Worm (Caenorhabditis elegans) whole organism, young adult: ENCODE data around the gene txt-5.

Source experiments
- aptf-2 ChIP-seq: fragments of 200-800 bp; sonication (Bioruptor generic); conservative IDR thresholded peaks from 2 replicates; pipeline ENCODE4 v1.3.6; 2022; ENCODE audit warnings: missing genetic modification reagents, missing genetic modification characterization, missing compliant biosample characterization
- ceh-58 ChIP-seq: fragments of 200-800 bp; sonication (Bioruptor generic); IDR thresholded peaks from 2 replicates; pipeline ENCODE4 v1.3.6; 2022; ENCODE audit warnings: missing genetic modification characterization, missing compliant biosample characterization
- dpl-1 ChIP-seq: fragments of 150-350 bp; optimal IDR thresholded peaks from 2 replicates; lab custom pipeline; 2014; ENCODE audit warnings: missing biosample characterization, missing genetic modification reagents, missing genetic modification characterization
- lin-35 ChIP-seq, 3 experiments: fragments of 150-350 bp in 2 of 3; sonication (generic microtip) in 1 of 3; optimal IDR thresholded peaks; 2 replicates each; lab custom pipeline; 2014 to 2018; ENCODE audit warnings: missing biosample characterization in 3 of 3, missing genetic modification characterization in 3 of 3, missing genetic modification reagents in 3 of 3
- snpc-4 ChIP-seq, 5 experiments: fragments of 150-350 bp in 1 of 5; sonication (generic microtip) in 4 of 5; optimal IDR thresholded peaks; 2 replicates each; lab custom pipeline; 2014 to 2018; ENCODE audit warnings: missing genetic modification characterization in 5 of 5, missing biosample characterization in 3 of 5, antibody characterized with exemption in 2 of 5, mild to moderate bottlenecking in 2 of 5, missing compliant biosample characterization in 2 of 5, missing genotype in 2 of 5, moderate library complexity in 2 of 5, missing genetic modification reagents in 1 of 5
- unc-130 ChIP-seq: sonication (generic microtip); optimal IDR thresholded peaks from 2 replicates; lab custom pipeline; 2016; ENCODE audit warnings: missing genetic modification reagents, missing genetic modification characterization, missing compliant biosample characterization

DNA sequence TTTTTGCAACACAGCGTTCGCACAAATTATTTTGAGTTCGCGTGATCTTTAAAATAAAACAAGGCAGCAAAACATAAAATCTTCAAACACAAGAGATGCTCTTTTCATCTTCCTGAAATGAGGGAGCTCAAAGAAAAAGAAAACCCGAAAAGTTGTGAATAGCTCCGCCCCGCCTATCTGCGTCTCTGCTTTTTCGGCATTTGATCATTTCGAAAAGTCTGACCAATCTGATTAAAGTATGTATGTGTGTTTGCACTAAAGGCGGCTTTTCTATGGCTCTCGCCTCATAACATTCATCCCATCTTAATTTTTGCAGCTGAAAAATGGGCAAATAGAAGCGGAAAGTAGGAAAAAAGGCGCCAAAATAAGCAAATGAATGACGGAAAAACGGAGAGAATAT is 17.3 kb downstream of the txt-5 start:
- TF ChIP-seq ceh-58 (GFP tag; lab: Robert Waterston, UW) (no peak), snpc-4 (GFP tag; optimal IDR thresholded peaks at IDR 0.05; lab: Kevin White, UChicago) (no peak), snpc-4 (tag; optimal IDR thresholded peaks at IDR 0.05; lab: Kevin White, UChicago) (no peak), aptf-2 (GFP tag; lab: Robert Waterston, UW) (no peak), dpl-1 (no peak), unc-130 (GFP tag; lab: Kevin White, UChicago) (no peak), lin-35 (GFP tag; optimal IDR thresholded peaks at IDR 0.05; lab: Kevin White, UChicago) (no peak)
